Fruit fly (Drosophila melanogaster) whole organism, embryonic: ENCODE results near the gene Clc.

Experiments
- C15 ChIP-seq: fragments of 200-800 bp; sonication (Bioruptor generic); IDR thresholded peaks from 3 replicates; pipeline ENCODE4 v1.3.6; 2022; ENCODE audit warnings: missing biosample characterization, missing genetic modification characterization
- CG1024 ChIP-seq: fragments of 200-800 bp; sonication (Bioruptor generic); IDR thresholded peaks from 2 replicates; pipeline ENCODE4 v1.3.6; 2022; ENCODE audit warnings: missing biosample characterization, missing genetic modification characterization
- CG10267 ChIP-seq: fragments of 200-800 bp; sonication (Bioruptor generic); optimal IDR thresholded peaks from 2 replicates; lab custom pipeline; 2018; ENCODE audit warnings: missing biosample characterization, mild to moderate bottlenecking, missing genetic modification characterization, moderate library complexity
- CG10959 ChIP-seq: fragments of 200-800 bp; sonication (Bioruptor generic); IDR thresholded peaks from 2 replicates; pipeline ENCODE4 v1.3.6; 2022; ENCODE audit warnings: missing biosample characterization, missing genetic modification characterization
- CG12104 ChIP-seq: fragments of 200-800 bp; sonication (Bioruptor generic); optimal IDR thresholded peaks from 3 replicates; lab custom pipeline; 2016; ENCODE audit warnings: missing biosample characterization, missing genetic modification characterization
- CG12236 ChIP-seq: fragments of 200-800 bp; sonication (Bioruptor generic); optimal IDR thresholded peaks from 2 replicates; lab custom pipeline; 2016; ENCODE audit warnings: missing biosample characterization, missing genetic modification characterization
- CG14710 ChIP-seq: fragments of 200-800 bp; sonication (Bioruptor generic); optimal IDR thresholded peaks from 3 replicates; lab custom pipeline; 2019; ENCODE audit warnings: missing biosample characterization, mild to moderate bottlenecking, missing genetic modification characterization, moderate library complexity
- CG15011 ChIP-seq: fragments of 200-800 bp; sonication (Bioruptor generic); optimal IDR thresholded peaks from 3 replicates; lab custom pipeline; 2018; ENCODE audit warnings: missing biosample characterization, mild to moderate bottlenecking, missing genetic modification characterization
- CG17359 ChIP-seq: fragments of 200-800 bp; sonication (Bioruptor generic); optimal IDR thresholded peaks from 3 replicates; lab custom pipeline; 2018; ENCODE audit warnings: missing biosample characterization, mild to moderate bottlenecking, missing genetic modification characterization, moderate library complexity
- CG1792 ChIP-seq: fragments of 200-800 bp; sonication (Bioruptor generic); optimal IDR thresholded peaks from 2 replicates; lab custom pipeline; 2016; ENCODE audit warnings: missing biosample characterization, missing genetic modification characterization
- CG2199 ChIP-seq: fragments of 200-800 bp; sonication (Bioruptor generic); IDR thresholded peaks from 3 replicates; pipeline ENCODE4 v1.3.6; 2022; ENCODE audit warnings: missing biosample characterization, missing genetic modification characterization
- CG30403 ChIP-seq: fragments of 200-800 bp; sonication (Bioruptor generic); optimal IDR thresholded peaks from 3 replicates; lab custom pipeline; 2016; ENCODE audit warnings: missing biosample characterization, missing genetic modification characterization
- CG31388 ChIP-seq: fragments of 200-800 bp; sonication (Bioruptor generic); optimal IDR thresholded peaks from 2 replicates; lab custom pipeline; 2016; ENCODE audit warnings: missing biosample characterization, missing genetic modification characterization
- CG32767 ChIP-seq: fragments of 200-800 bp; sonication (Bioruptor generic); IDR thresholded peaks from 2 replicates; pipeline ENCODE4 v1.3.6; 2022; ENCODE audit warnings: missing biosample characterization, missing genetic modification characterization
- CG3407 ChIP-seq: fragments of 200-800 bp; sonication (Bioruptor generic); optimal IDR thresholded peaks from 2 replicates; lab custom pipeline; 2018; ENCODE audit warnings: missing biosample characterization, mild to moderate bottlenecking, missing genetic modification characterization
- CG3726 ChIP-seq: fragments of 200-800 bp; sonication (Bioruptor generic); IDR thresholded peaks from 3 replicates; pipeline ENCODE4, ENCODE4 v1.3.6; 2022; ENCODE audit warnings: missing biosample characterization, missing genetic modification characterization
- CG4820 ChIP-seq: fragments of 200-800 bp; sonication (Bioruptor generic); optimal IDR thresholded peaks from 3 replicates; lab custom pipeline; 2016; ENCODE audit warnings: missing biosample characterization, missing genetic modification characterization
- CG6654 ChIP-seq: fragments of 200-800 bp; sonication (Bioruptor generic); optimal IDR thresholded peaks from 2 replicates; lab custom pipeline; 2017; ENCODE audit warnings: missing biosample characterization, mild to moderate bottlenecking, missing genetic modification characterization
- CG6765 ChIP-seq: fragments of 200-800 bp; sonication (Bioruptor generic); optimal IDR thresholded peaks from 3 replicates; lab custom pipeline; 2017; ENCODE audit warnings: missing biosample characterization, mild to moderate bottlenecking, missing genetic modification characterization
- CG8924 ChIP-seq: fragments of 200-800 bp; optimal IDR thresholded peaks from 3 replicates; lab custom pipeline; 2019; ENCODE audit warnings: missing biosample characterization, mild to moderate bottlenecking, missing genetic modification characterization, moderate library complexity
- CG8944 ChIP-seq: fragments of 200-800 bp; sonication (Bioruptor generic); optimal IDR thresholded peaks from 3 replicates; lab custom pipeline; 2016; ENCODE audit warnings: missing biosample characterization, missing genetic modification characterization
- Dbx ChIP-seq: fragments of 200-800 bp; sonication (Bioruptor generic); IDR thresholded peaks from 3 replicates; pipeline ENCODE4 v1.3.6; 2022; ENCODE audit warnings: missing biosample characterization, missing genetic modification characterization
- NC2β ChIP-seq: fragments of 200-800 bp; sonication (Bioruptor generic); optimal IDR thresholded peaks from 2 replicates; lab custom pipeline; 2016; ENCODE audit warnings: missing biosample characterization, missing genetic modification characterization
- Oaz ChIP-seq: fragments of 200-800 bp; sonication (Bioruptor generic); IDR thresholded peaks from 2 replicates; pipeline ENCODE4 v1.3.6; 2022; ENCODE audit warnings: missing biosample characterization, missing genetic modification characterization
- Opbp ChIP-seq: fragments of 200-800 bp; sonication (Bioruptor generic); IDR thresholded peaks from 3 replicates; pipeline ENCODE4 v1.3.6; 2022; ENCODE audit warnings: missing biosample characterization, missing genetic modification characterization; ENCODE audit not compliant: partially characterized antibody
- PHDP ChIP-seq: fragments of 200-800 bp; sonication (Bioruptor generic); optimal IDR thresholded peaks from 3 replicates; lab custom pipeline; 2018; ENCODE audit warnings: missing biosample characterization, mild to moderate bottlenecking, missing genetic modification characterization, moderate library complexity
- Stat92E ChIP-seq, 3 experiments: fragments of >200 bp in 2 of 3; fragments of 200-800 bp in 1 of 3; sonication (Bioruptor generic) in 1 of 3; optimal IDR thresholded peaks; 2 replicates each; lab custom pipeline; 2017 to 2019; ENCODE audit warnings: missing biosample characterization in 3 of 3, missing genetic modification characterization in 3 of 3, mild to moderate bottlenecking in 1 of 3, moderate library complexity in 1 of 3
- Tbp ChIP-seq: fragments of >200 bp; optimal IDR thresholded peaks from 2 replicates; lab custom pipeline; 2018; ENCODE audit warnings: missing biosample characterization, missing genetic modification characterization
- Xrp1 ChIP-seq: fragments of 200-800 bp; sonication (Bioruptor generic); IDR thresholded peaks from 2 replicates; pipeline ENCODE4 v1.3.6; 2022; ENCODE audit warnings: missing biosample characterization, missing genetic modification characterization
- ap ChIP-seq: fragments of 200-800 bp; sonication (Bioruptor generic); IDR thresholded peaks from 2 replicates; pipeline ENCODE4 v1.3.6; 2022; ENCODE audit warnings: missing biosample characterization, missing genetic modification characterization
- cato ChIP-seq: fragments of 200-800 bp; sonication (Bioruptor generic); optimal IDR thresholded peaks from 2 replicates; lab custom pipeline; 2016; ENCODE audit warnings: missing biosample characterization, missing genetic modification characterization, borderline replicate concordance
- cg ChIP-seq: fragments of 200-800 bp; sonication (Bioruptor generic); optimal IDR thresholded peaks from 3 replicates; lab custom pipeline; 2019; ENCODE audit warnings: missing biosample characterization, mild to moderate bottlenecking, missing genetic modification characterization, moderate library complexity
- chif ChIP-seq, 2 experiments: fragments of 200-800 bp; sonication (Bioruptor generic); optimal IDR thresholded peaks; 3 replicates each; lab custom pipeline; 2016; ENCODE audit warnings: missing biosample characterization in 2 of 2, missing genetic modification characterization in 2 of 2
- gt ChIP-seq: fragments of 200-800 bp; sonication (Bioruptor generic); IDR thresholded peaks from 2 replicates; pipeline ENCODE4 v1.3.6; 2022; ENCODE audit warnings: missing biosample characterization, missing genetic modification characterization
- jing ChIP-seq: fragments of 200-800 bp; sonication (Bioruptor generic); optimal IDR thresholded peaks from 2 replicates; lab custom pipeline; 2018; ENCODE audit warnings: missing biosample characterization, mild to moderate bottlenecking, missing genetic modification characterization
- lmd ChIP-seq: fragments of 200-800 bp; sonication (Bioruptor generic); IDR thresholded peaks from 2 replicates; pipeline ENCODE4 v1.3.6; 2022; ENCODE audit warnings: missing biosample characterization, missing genetic modification characterization
- lov ChIP-seq, 2 experiments: fragments of 200-800 bp in 1 of 2; fragments of >200 bp in 1 of 2; sonication (Bioruptor generic) in 1 of 2; IDR thresholded peaks in 1 of 2; optimal IDR thresholded peaks in 1 of 2; 2 replicates in 1 of 2; 3 replicates in 1 of 2; pipeline versions ENCODE4 v1.3.6 to Lab custom; 2017 to 2022; ENCODE audit warnings: missing biosample characterization in 1 of 2, missing genetic modification characterization in 1 of 2
- maf-S ChIP-seq: fragments of 200-800 bp; sonication (Bioruptor generic); optimal IDR thresholded peaks from 2 replicates; lab custom pipeline; 2016; ENCODE audit warnings: missing biosample characterization, missing genetic modification characterization
- mirr ChIP-seq: fragments of 200-800 bp; sonication (Bioruptor generic); optimal IDR thresholded peaks from 3 replicates; lab custom pipeline; 2018; ENCODE audit warnings: missing biosample characterization, mild to moderate bottlenecking, missing genetic modification characterization
- nerfin-1 ChIP-seq: fragments of 200-800 bp; sonication (Bioruptor generic); optimal IDR thresholded peaks from 3 replicates; lab custom pipeline; 2019; ENCODE audit warnings: missing biosample characterization, mild to moderate bottlenecking, missing genetic modification characterization, moderate library complexity
- nerfin-2 ChIP-seq: fragments of 200-800 bp; sonication (Bioruptor generic); IDR thresholded peaks from 2 replicates; pipeline ENCODE4 v1.3.6; 2022; ENCODE audit warnings: missing biosample characterization, missing genetic modification characterization; ENCODE audit not compliant: partially characterized antibody
- odd ChIP-seq: fragments of 200-800 bp; sonication (Bioruptor generic); optimal IDR thresholded peaks from 2 replicates; lab custom pipeline; 2017; ENCODE audit warnings: missing biosample characterization, mild to moderate bottlenecking, missing genetic modification characterization
- onecut ChIP-seq: fragments of 200-800 bp; sonication (Bioruptor generic); IDR thresholded peaks from 2 replicates; pipeline ENCODE4 v1.3.6; 2022; ENCODE audit warnings: missing biosample characterization, missing genetic modification characterization
- peb ChIP-seq: fragments of 200-800 bp; sonication (Bioruptor generic); IDR thresholded peaks from 2 replicates; pipeline ENCODE4 v1.3.6; 2022; ENCODE audit warnings: missing biosample characterization, missing genetic modification characterization
- pita ChIP-seq: fragments of 200-800 bp; sonication (Bioruptor generic); optimal IDR thresholded peaks from 2 replicates; lab custom pipeline; 2017; ENCODE audit warnings: missing biosample characterization, mild to moderate bottlenecking, missing genetic modification characterization
- sima ChIP-seq: fragments of 200-800 bp; sonication (Bioruptor generic); optimal IDR thresholded peaks from 2 replicates; lab custom pipeline; 2016; ENCODE audit warnings: missing biosample characterization, missing genetic modification characterization
- sisA ChIP-seq: fragments of 200-800 bp; sonication (Bioruptor generic); IDR thresholded peaks from 2 replicates; pipeline ENCODE4 v1.3.6; 2022; ENCODE audit warnings: missing biosample characterization, missing genetic modification characterization
- sr ChIP-seq: fragments of 200-800 bp; sonication (Bioruptor generic); IDR thresholded peaks from 3 replicates; pipeline ENCODE4 v1.3.6; 2022; ENCODE audit warnings: missing biosample characterization, missing genetic modification characterization
- tio ChIP-seq: fragments of 200-800 bp; sonication (Bioruptor generic); optimal IDR thresholded peaks from 2 replicates; lab custom pipeline; 2017; ENCODE audit warnings: missing biosample characterization, missing genetic modification characterization, inconsistent platforms
- trem ChIP-seq: fragments of 200-800 bp; optimal IDR thresholded peaks from 3 replicates; lab custom pipeline; 2019; ENCODE audit warnings: missing biosample characterization, mild to moderate bottlenecking, missing genetic modification characterization, moderate library complexity
- usp ChIP-seq: fragments of >200 bp; optimal IDR thresholded peaks from 2 replicates; lab custom pipeline; 2017; ENCODE audit warnings: missing biosample characterization, missing genetic modification characterization

Gene Clc

dm6 chr3L:20194731-20195130, 46.1 kb upstream of the Clc start (continued):
- TF ChIP-seq CG12236 (GFP tag; lab: Kevin White, UChicago): no peak
- TF ChIP-seq CG31388: no peak
- TF ChIP-seq tio (GFP tag; lab: Kevin White, UChicago): peak; percentile 37
- no peak for TF ChIP-seq jing (GFP tag; lab: Kevin White, UChicago)
- TF ChIP-seq Oaz (GFP tag; lab: Robert Waterston, UW): no peak
- TF ChIP-seq CG10267 (tag; lab: Kevin White, UChicago): peak; percentile 1
- TF ChIP-seq sisA (GFP tag; lab: Robert Waterston, UW): 0 out of 2 replicates have a peak, but pooled peaks have one; percentile 9
- no peak for TF ChIP-seq CG2199 (GFP tag; lab: Robert Waterston, UW)
- TF ChIP-seq CG17359 (tag; lab: Kevin White, UChicago): peak; percentile 39
- TF ChIP-seq Stat92E (GFP tag; optimal IDR thresholded peaks at IDR 0.05; lab: Kevin White, UChicago): no peak
- no peak for TF ChIP-seq CG6654 (GFP tag; lab: Kevin White, UChicago)
- no peak for TF ChIP-seq cato (GFP tag; lab: Kevin White, UChicago)
- no peak for TF ChIP-seq nerfin-1 (tag; lab: Kevin White, UChicago)
- TF ChIP-seq peb (GFP tag; lab: Robert Waterston, UW): no peak
- TF ChIP-seq chif (GFP tag; optimal IDR thresholded peaks at IDR 0.05; lab: Kevin White, UChicago): peak; percentile 13 to 16
- TF ChIP-seq maf-S (GFP tag; lab: Kevin White, UChicago): no peak
- no peak for TF ChIP-seq nerfin-2
- no peak for TF ChIP-seq pita (GFP tag; lab: Kevin White, UChicago)
- TF ChIP-seq CG3407 (GFP tag; lab: Kevin White, UChicago): no peak
- no peak for TF ChIP-seq CG6765
- TF ChIP-seq CG8924 (tag; lab: Kevin White, UChicago): peak; percentile 28
- TF ChIP-seq CG32767: no peak; the same call in 1 of the 2 replicates
- TF ChIP-seq Dbx: peak; percentile 46; the same call in 1 of the 3 replicates
- no peak for TF ChIP-seq CG12104 (GFP tag; lab: Kevin White, UChicago)
- no peak for TF ChIP-seq NC2β
- no peak for TF ChIP-seq trem (tag; lab: Kevin White, UChicago)
- TF ChIP-seq CG15011 (GFP tag; lab: Kevin White, UChicago): no peak
- no peak for TF ChIP-seq CG1792 (GFP tag; lab: Kevin White, UChicago)
- TF ChIP-seq CG30403 (GFP tag; lab: Kevin White, UChicago): peak; percentile 39
- peak; percentile 35 for TF ChIP-seq PHDP (tag; lab: Kevin White, UChicago)
- TF ChIP-seq onecut (GFP tag; lab: Robert Waterston, UW): no peak
- TF ChIP-seq C15 (GFP tag; lab: Robert Waterston, UW): no peak
- TF ChIP-seq ap (GFP tag; lab: Robert Waterston, UW): no peak
- peak; percentile 43; the same call in 1 of the 2 replicates for TF ChIP-seq lmd (GFP tag; lab: Robert Waterston, UW)
- TF ChIP-seq CG14710 (tag; lab: Kevin White, UChicago): no peak
- TF ChIP-seq CG10959 (GFP tag; lab: Robert Waterston, UW): peak; percentile 41; the same call in 1 of the 2 replicates
- no peak for TF ChIP-seq mirr (GFP tag; lab: Kevin White, UChicago)
- TF ChIP-seq gt (GFP tag; lab: Robert Waterston, UW): no peak
- no peak for TF ChIP-seq CG3726 (GFP tag; lab: Robert Waterston, UW)
- no peak for TF ChIP-seq lov (optimal IDR thresholded peaks at IDR 0.05; lab: Kevin White, UChicago)
- TF ChIP-seq lov (GFP tag; IDR thresholded peaks at IDR 0.05; lab: Robert Waterston, UW): 0 out of 3 replicates have a peak, but pooled peaks have one; percentile 17
- no peak for TF ChIP-seq Opbp (GFP tag; lab: Robert Waterston, UW)
- no peak for TF ChIP-seq usp (GFP tag; lab: Kevin White, UChicago)
- no peak for TF ChIP-seq sr (GFP tag; lab: Robert Waterston, UW)
- TF ChIP-seq Tbp (GFP tag; lab: Kevin White, UChicago): no peak
- TF ChIP-seq sima: no peak
- no peak for TF ChIP-seq CG8944 (GFP tag; lab: Kevin White, UChicago)
- TF ChIP-seq Xrp1 (GFP tag; lab: Robert Waterston, UW): peak; percentile 55; the same call in 1 of the 2 replicates
- no peak for TF ChIP-seq odd (GFP tag; lab: Kevin White, UChicago)
- no peak for TF ChIP-seq CG1024 (GFP tag; lab: Robert Waterston, UW)
- TF ChIP-seq CG4820: peak; percentile 8
- no peak for TF ChIP-seq cg
